Fruit fly (Drosophila melanogaster) whole organism, prepupa: ENCODE results near the gene MYPT-75D.
A peak's percentile ranks its signal among the peaks of the same experiment; 100 is the strongest.

Source experiments
- CG11762 ChIP-seq: fragments of 200-800 bp; sonication (Bioruptor generic); optimal IDR thresholded peaks from 3 replicates; lab custom pipeline; 2016; ENCODE audit warnings: missing biosample characterization, missing genetic modification characterization; ENCODE audit not compliant: insufficient read depth
- CG3032 ChIP-seq: fragments of 200-800 bp; optimal IDR thresholded peaks from 2 replicates; lab custom pipeline; 2019; ENCODE audit warnings: missing biosample characterization, mild to moderate bottlenecking, missing genetic modification characterization, moderate library complexity
- CG32006 ChIP-seq: fragments of 200-800 bp; sonication (Bioruptor generic); optimal IDR thresholded peaks from 3 replicates; lab custom pipeline; 2017; ENCODE audit warnings: missing biosample characterization, mild to moderate bottlenecking, missing genetic modification characterization
- CG7368 ChIP-seq: fragments of 200-800 bp; sonication (Bioruptor generic); optimal IDR thresholded peaks from 3 replicates; lab custom pipeline; 2016; ENCODE audit warnings: missing biosample characterization, missing genetic modification characterization
- CG8632 ChIP-seq: fragments of 200-800 bp; sonication (Bioruptor generic); optimal IDR thresholded peaks from 3 replicates; lab custom pipeline; 2016; ENCODE audit warnings: missing biosample characterization, missing genetic modification characterization
- CG9139 ChIP-seq: fragments of 200-800 bp; sonication (Bioruptor generic); optimal IDR thresholded peaks from 3 replicates; lab custom pipeline; 2017; ENCODE audit warnings: missing biosample characterization, mild to moderate bottlenecking, missing genetic modification characterization
- Hr38 ChIP-seq: sonication (Bioruptor generic); optimal IDR thresholded peaks from 2 replicates; lab custom pipeline; 2016; ENCODE audit warnings: missing biosample characterization, missing genetic modification characterization
- Hr39 ChIP-seq: fragments of 200-800 bp; sonication (Bioruptor generic); optimal IDR thresholded peaks from 2 replicates; lab custom pipeline; 2016; ENCODE audit warnings: missing biosample characterization, missing genetic modification characterization
- Met ChIP-seq: fragments of 200-800 bp; sonication (Bioruptor generic); optimal IDR thresholded peaks from 3 replicates; lab custom pipeline; 2016; ENCODE audit warnings: missing biosample characterization, missing genetic modification characterization
- cyc ChIP-seq: fragments of 200-800 bp; sonication (Bioruptor generic); optimal IDR thresholded peaks from 3 replicates; lab custom pipeline; 2016; ENCODE audit warnings: missing biosample characterization, missing genetic modification characterization
- dac ChIP-seq: fragments of 200-800 bp; sonication (Bioruptor generic); optimal IDR thresholded peaks from 2 replicates; lab custom pipeline; 2017; ENCODE audit warnings: missing biosample characterization, mild to moderate bottlenecking, missing genetic modification characterization
- net ChIP-seq: fragments of 200-800 bp; sonication (Bioruptor generic); optimal IDR thresholded peaks from 3 replicates; lab custom pipeline; 2016; ENCODE audit warnings: missing biosample characterization, missing genetic modification characterization
- spab ChIP-seq: fragments of 200-800 bp; sonication (Bioruptor generic); optimal IDR thresholded peaks from 2 replicates; lab custom pipeline; 2017; ENCODE audit warnings: missing biosample characterization, mild to moderate bottlenecking, missing genetic modification characterization, missing genetic modification reagents
- vri ChIP-seq: fragments of 200-800 bp; sonication (Bioruptor generic); optimal IDR thresholded peaks from 3 replicates; lab custom pipeline; 2016; ENCODE audit warnings: missing biosample characterization, mild to moderate bottlenecking, missing genetic modification characterization

DNA sequence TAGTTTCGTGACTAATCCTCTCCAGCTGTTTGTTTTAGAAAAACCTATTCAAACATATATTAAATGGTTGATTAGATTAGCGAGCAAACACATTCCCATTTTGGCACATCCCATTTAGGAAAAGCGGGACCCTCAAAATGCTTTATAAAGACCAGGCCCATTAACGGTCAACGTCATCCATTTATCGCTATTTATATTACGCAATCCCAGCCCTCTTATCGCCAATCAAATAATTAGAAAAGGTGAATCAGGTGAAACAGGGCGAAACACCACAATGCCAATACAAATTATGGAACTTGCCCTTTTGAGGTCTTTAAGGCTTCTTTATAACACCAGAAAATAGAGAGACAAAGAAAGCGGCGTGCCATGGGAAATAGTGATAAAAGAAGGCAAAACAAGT, 12.3 kb downstream of the MYPT-75D start:
- no peak for TF ChIP-seq CG9139 (GFP tag; lab: Kevin White, UChicago)
- TF ChIP-seq spab (GFP tag; lab: Kevin White, UChicago): no peak
- TF ChIP-seq cyc (GFP tag; lab: Kevin White, UChicago): no peak
- no peak for TF ChIP-seq CG11762 (GFP tag; lab: Kevin White, UChicago)
- no peak for TF ChIP-seq net (GFP tag; lab: Kevin White, UChicago)
- no peak for TF ChIP-seq CG3032
- no peak for TF ChIP-seq dac
- no peak for TF ChIP-seq Met (GFP tag; lab: Kevin White, UChicago)
- peak; percentile 56 for TF ChIP-seq vri (GFP tag; lab: Kevin White, UChicago)
- TF ChIP-seq CG8632: no peak
- no peak for TF ChIP-seq CG32006
- no peak for TF ChIP-seq Hr39 (GFP tag; lab: Kevin White, UChicago)
- no peak for TF ChIP-seq Hr38 (GFP tag; lab: Kevin White, UChicago)
- TF ChIP-seq CG7368 (GFP tag; lab: Kevin White, UChicago): no peak
